Worm (Caenorhabditis elegans): ENCODE results near the gene C07B5.3.

DNA sequence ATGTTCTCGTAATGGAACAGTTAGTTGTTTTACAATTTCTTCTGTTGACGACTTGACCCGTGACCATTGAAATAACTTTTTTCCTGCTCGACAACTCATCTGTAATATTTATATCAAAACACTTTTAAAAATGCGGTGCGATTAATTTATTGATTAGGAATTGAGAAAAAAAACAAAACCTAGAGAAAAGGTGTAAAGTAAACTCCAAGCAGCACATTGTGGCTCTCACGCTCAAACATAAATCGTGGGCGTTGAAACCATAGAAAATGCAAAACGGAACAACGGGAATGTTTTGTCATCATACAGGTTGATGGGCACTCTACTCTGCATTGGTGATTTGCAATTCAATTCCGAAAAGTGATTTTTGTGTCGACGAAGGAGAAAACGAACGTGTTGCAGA is 42.9 kb upstream of the C07B5.3 start, which contains the start of gene moc-5:
- TF ChIP-seq zfp-3 (GFP tag; conservative IDR thresholded peaks at IDR 0.05) (no peak), nhr-77 (tag; optimal IDR thresholded peaks at IDR 0.05) (no peak), ama-1 (optimal IDR thresholded peaks at IDR 0.05) (no peak), nhr-28 (tag; optimal IDR thresholded peaks at IDR 0.05) (no peak), lsy-2 (tag; optimal IDR thresholded peaks at IDR 0.05) (no peak)
